Worm (Caenorhabditis elegans): ENCODE results near the gene F27E5.9.

Gene F27E5.9

DNA sequence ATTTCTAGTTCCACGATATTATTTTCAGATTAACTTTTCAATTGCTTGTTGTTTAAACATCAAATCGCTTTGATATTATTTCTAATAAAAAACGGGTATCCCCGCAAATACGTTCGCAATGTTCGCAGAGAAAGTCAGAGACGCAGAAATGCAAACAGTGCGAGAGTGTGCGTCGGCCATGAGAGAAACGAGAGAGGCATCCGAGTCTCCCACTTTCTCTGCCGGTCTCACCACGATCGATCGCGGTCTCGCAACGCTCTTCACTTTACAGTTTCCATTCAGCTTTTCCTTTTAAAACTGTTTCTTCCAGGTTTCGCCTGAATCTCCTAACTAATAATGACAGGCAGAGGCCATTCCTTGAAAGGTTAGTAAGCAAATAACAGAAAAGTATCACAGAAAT lies 39.6 kb downstream of the F27E5.9 start, which contains the start of gene F33H1.4 (continued):
- TF ChIP-seq Y105C5A.15 (GFP tag; IDR thresholded peaks at IDR 0.05) (no peak), nhr-6 (tag; optimal IDR thresholded peaks at IDR 0.05) (no peak), aly-2 (tag; optimal IDR thresholded peaks at IDR 0.05) (no peak)

DNA sequence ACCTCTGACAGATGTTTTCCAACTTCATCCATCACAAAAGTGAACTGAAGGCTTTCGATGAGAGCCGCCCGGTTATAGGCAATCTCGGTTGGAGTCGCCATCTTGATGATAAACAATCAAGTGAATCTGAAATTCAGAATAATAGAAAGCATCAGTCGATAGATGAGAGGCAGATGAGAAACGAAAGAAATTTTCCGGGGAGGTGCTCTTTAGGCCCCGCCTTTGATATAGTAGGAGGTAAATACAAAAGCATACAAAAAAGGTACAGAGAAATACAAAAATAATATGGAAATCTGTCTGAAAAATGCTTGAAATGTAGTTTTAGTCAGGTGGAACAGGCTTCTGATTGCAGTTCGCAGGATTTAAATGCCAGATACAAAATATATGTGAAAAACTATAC lies 47.9 kb downstream of the F27E5.9 start, which contains the start of gene srd-1:
Gene srd-1, minus strand, starts transcription at position 101 of the 400 bp plus-strand sequence.
- no peak for TF ChIP-seq lin-39 (tag; optimal IDR thresholded peaks at IDR 0.05)
- TF ChIP-seq nhr-28 (tag; optimal IDR thresholded peaks at IDR 0.05): no peak
- no peak for TF ChIP-seq hlh-30 (tag; optimal IDR thresholded peaks at IDR 0.05; ENCODE audit: insufficient read depth)
- no peak for TF ChIP-seq dmd-9 (GFP tag; IDR thresholded peaks at IDR 0.05)
